Worm (Caenorhabditis elegans) whole organism, young adult: ENCODE data around the gene F54C9.3.

Experiments used
- F52B5.7 ChIP-seq: sonication (generic microtip); optimal IDR thresholded peaks from 2 replicates; lab custom pipeline; 2016; ENCODE audit warnings: mild to moderate bottlenecking, missing genetic modification characterization, missing compliant biosample characterization
- ama-1 ChIP-seq, 3 experiments: fragments of 150-350 bp in 1 of 3; sonication (generic microtip) in 2 of 3; optimal IDR thresholded peaks; 2 replicates each; lab custom pipeline; 2014 to 2018; ENCODE audit warnings: missing biosample characterization in 2 of 3, missing genetic modification characterization in 2 of 3, missing genetic modification reagents in 2 of 3
- athp-1 ChIP-seq: sonication (generic microtip); optimal IDR thresholded peaks from 2 replicates; lab custom pipeline; 2017; ENCODE audit warnings: mild to moderate bottlenecking, missing genetic modification characterization, missing compliant biosample characterization
- ceh-100 ChIP-seq: fragments of 200-800 bp; sonication (Bioruptor generic); IDR thresholded peaks from 2 replicates; pipeline ENCODE4 v1.3.6; 2022; ENCODE audit warnings: missing genetic modification reagents, missing genetic modification characterization, missing compliant biosample characterization
- chd-7 ChIP-seq: sonication (generic microtip); optimal IDR thresholded peaks from 2 replicates; lab custom pipeline; 2016; ENCODE audit warnings: mild to moderate bottlenecking, missing genetic modification characterization, moderate library complexity, missing compliant biosample characterization
- efl-1 ChIP-seq: fragments of 150-350 bp; optimal IDR thresholded peaks from 2 replicates; lab custom pipeline; 2014; ENCODE audit warnings: missing biosample characterization, missing genetic modification reagents, missing genetic modification characterization
- him-1 ChIP-seq: sonication (generic microtip); optimal IDR thresholded peaks from 2 replicates; lab custom pipeline; 2016; ENCODE audit warnings: missing genotype, missing genetic modification reagents, missing genetic modification characterization, missing compliant biosample characterization
- mel-28 ChIP-seq: sonication (generic microtip); optimal IDR thresholded peaks from 2 replicates; lab custom pipeline; 2016; ENCODE audit warnings: borderline replicate concordance, mild to moderate bottlenecking, missing genetic modification characterization, missing compliant biosample characterization
- snpc-1.3 ChIP-seq: sonication (generic microtip); optimal IDR thresholded peaks from 2 replicates; lab custom pipeline; 2017; ENCODE audit warnings: missing genetic modification characterization, mild to moderate bottlenecking, missing compliant biosample characterization, antibody characterized with exemption, moderate library complexity, missing genotype, missing genetic modification reagents; ENCODE audit not compliant: insufficient read depth
- snpc-4 ChIP-seq, 5 experiments: fragments of 150-350 bp in 1 of 5; sonication (generic microtip) in 4 of 5; optimal IDR thresholded peaks; 2 replicates each; lab custom pipeline; 2014 to 2018; ENCODE audit warnings: missing genetic modification characterization in 5 of 5, missing biosample characterization in 3 of 5, antibody characterized with exemption in 2 of 5, mild to moderate bottlenecking in 2 of 5, missing compliant biosample characterization in 2 of 5, missing genotype in 2 of 5, moderate library complexity in 2 of 5, missing genetic modification reagents in 1 of 5
- xnd-1 ChIP-seq: sonication (generic microtip); optimal IDR thresholded peaks from 2 replicates; lab custom pipeline; 2016; ENCODE audit warnings: missing genotype, missing genetic modification reagents, missing genetic modification characterization, missing compliant biosample characterization

ce11 chrII:8602337-8602944, 35.8 kb upstream of the F54C9.3 start, which contains the start of the genes cpf-1 and rpl-26:
- TF ChIP-seq ama-1 (optimal IDR thresholded peaks at IDR 0.05; lab: Kevin White, UChicago) = no peak
- TF ChIP-seq ama-1 (GFP tag; optimal IDR thresholded peaks at IDR 0.05; lab: Kevin White, UChicago) = no peak
- no peak for TF ChIP-seq him-1 (tag; lab: Kevin White, UChicago)
- TF ChIP-seq mel-28 (tag; lab: Kevin White, UChicago) = no peak
- peak; percentile 9 for TF ChIP-seq efl-1 (GFP tag; lab: Kevin White, UChicago)
- no peak for TF ChIP-seq ceh-100 (GFP tag; lab: Robert Waterston, UW)
- no peak for TF ChIP-seq chd-7
- no peak for TF ChIP-seq xnd-1 (tag; lab: Kevin White, UChicago)
- TF ChIP-seq athp-1 = no peak
- TF ChIP-seq F52B5.7 (tag; lab: Kevin White, UChicago) = no peak
- TF ChIP-seq snpc-1.3 = peak; percentile 34
- TF ChIP-seq snpc-4 (GFP tag; optimal IDR thresholded peaks at IDR 0.05; lab: Kevin White, UChicago) = peak; percentile 71
- TF ChIP-seq snpc-4 (tag; optimal IDR thresholded peaks at IDR 0.05; lab: Kevin White, UChicago) = peak; percentile 55 to 80 (median 74)
